Worm (Caenorhabditis elegans) whole organism, L2 larva: ENCODE results near the gene syp-2.

Experiments used
- crh-2 ChIP-seq: sonication (generic microtip); optimal IDR thresholded peaks from 2 replicates; lab custom pipeline; 2017; ENCODE audit warnings: missing biosample characterization, missing genetic modification characterization
- elt-1 ChIP-seq: fragments of 150-350 bp; optimal IDR thresholded peaks from 2 replicates; lab custom pipeline; 2014; ENCODE audit warnings: missing biosample characterization, missing genetic modification characterization
- fos-1 ChIP-seq: fragments of 150-350 bp; optimal IDR thresholded peaks from 2 replicates; lab custom pipeline; 2014; ENCODE audit warnings: missing biosample characterization, missing genetic modification characterization
- lin-13 ChIP-seq: fragments of 150-350 bp; optimal IDR thresholded peaks from 2 replicates; lab custom pipeline; 2014; ENCODE audit warnings: missing biosample characterization, missing genetic modification reagents, missing genetic modification characterization
- unc-62 ChIP-seq: fragments of 150-350 bp; optimal IDR thresholded peaks from 2 replicates; lab custom pipeline; 2014; ENCODE audit warnings: missing biosample characterization, missing genetic modification reagents, missing genetic modification characterization

- TF ChIP-seq lin-13 (GFP tag; lab: Kevin White, UChicago) (no peak), unc-62 (no peak), elt-1 (tag; lab: Kevin White, UChicago) (no peak), crh-2 (no peak), fos-1 (no peak)
These were observed 45.0 kb downstream of the syp-2 start, which contains the start of gene klc-2 for ce11 chrV:5581312-5581711.
